Fruit fly (Drosophila melanogaster) S2 (cell line): ENCODE results near the gene msb1l.

ENCODE experiments used
- CG8478 ChIP-seq: fragments of >200 bp; optimal IDR thresholded peaks from 2 replicates; lab custom pipeline; 2018
- CTCF ChIP-seq, 2 experiments: fragments of >200 bp; optimal IDR thresholded peaks; 2 replicates each; lab custom pipeline; 2018

msb1l gene

DNA sequence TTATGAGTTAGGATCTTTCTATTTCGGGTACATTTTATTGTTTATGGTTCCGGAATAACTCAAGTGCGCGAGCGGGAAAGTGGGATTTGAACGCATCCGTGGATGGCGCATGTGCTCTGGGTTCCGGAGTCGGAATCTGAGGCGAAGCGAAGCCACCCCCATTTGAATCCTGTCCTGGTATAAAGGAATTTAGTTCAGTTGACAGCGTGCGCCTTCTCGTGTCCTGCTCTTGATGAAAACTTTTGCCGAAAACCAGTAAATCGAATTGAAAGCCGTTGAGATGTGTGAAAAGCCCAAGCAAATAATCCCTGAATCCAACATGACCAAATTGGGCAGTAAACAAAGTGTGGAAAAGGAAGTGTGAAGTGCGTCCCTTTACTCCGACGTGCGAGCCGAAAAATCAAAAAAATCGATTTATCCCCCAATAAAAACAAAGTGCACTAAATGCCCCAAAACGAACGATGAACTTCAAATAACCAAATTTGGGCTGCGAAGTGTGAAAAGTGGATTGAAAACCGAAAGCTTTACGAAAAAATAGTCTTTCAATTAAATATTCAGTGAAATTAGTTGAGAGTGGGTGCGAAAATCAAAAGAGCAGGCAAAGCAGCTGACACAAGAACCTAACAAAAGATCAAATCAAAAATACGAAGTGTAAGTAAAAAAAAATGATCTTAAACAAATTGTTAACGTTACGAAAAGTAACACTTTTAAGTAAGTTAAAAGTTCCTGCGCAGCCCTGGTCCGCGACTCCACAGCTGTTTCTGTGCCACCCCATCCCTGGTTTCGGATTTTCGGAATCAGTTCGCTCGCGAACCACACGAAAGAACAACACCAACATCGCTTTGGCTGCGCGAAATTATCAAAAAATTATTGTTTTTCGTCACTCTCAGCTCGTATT, 9.2 kb downstream of the msb1l start, which contains the start of gene Lar:
Gene Lar (plus strand): TSS at position 188 of the 898 bp plus-strand sequence.
- TF ChIP-seq CTCF (optimal IDR thresholded peaks at IDR 0.05; lab: Kevin White, UChicago), result peak; percentile 7 to 28
- TF ChIP-seq CG8478 (lab: Kevin White, UChicago), result no peak

DNA sequence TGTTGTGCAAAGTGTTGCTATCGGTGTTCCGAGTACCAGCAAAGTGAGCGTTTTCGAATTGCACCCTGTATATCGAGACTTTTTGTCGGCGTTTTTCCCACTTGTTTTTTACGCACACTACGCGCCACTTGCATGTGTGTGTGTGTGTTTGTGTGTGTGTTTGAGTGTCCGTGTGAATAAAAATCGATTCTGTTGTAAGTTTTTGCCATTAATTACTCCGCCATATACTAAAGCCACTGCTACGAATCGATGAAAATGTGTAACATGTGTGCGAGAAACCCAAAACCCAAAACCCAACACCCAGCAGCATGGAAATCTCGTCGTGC, 9.8 kb downstream of the msb1l start:
- TF ChIP-seq CG8478 (lab: Kevin White, UChicago) (no peak), CTCF (optimal IDR thresholded peaks at IDR 0.05; lab: Kevin White, UChicago) (no peak)

DNA sequence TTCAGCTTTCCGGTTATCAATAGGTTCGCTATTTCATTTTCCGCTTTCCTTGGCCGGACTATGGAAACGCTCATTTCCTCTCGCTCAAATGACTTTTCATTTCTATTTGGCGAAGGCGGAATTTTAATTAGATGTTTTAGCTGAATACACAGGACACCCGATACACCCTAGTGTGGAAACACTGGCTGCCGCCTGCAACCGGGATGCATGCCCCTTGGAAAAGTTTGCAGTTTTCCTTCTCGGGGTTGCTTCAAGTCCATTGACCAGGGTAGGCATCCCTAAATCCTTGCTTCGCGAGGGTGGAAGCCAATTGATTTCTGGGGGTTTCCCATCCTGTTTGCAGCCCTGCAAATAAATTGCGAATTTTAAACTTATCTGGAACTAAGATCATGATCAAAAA, 11.4 kb downstream of the msb1l start:
- TF ChIP-seq CG8478 (lab: Kevin White, UChicago) (no peak), CTCF (optimal IDR thresholded peaks at IDR 0.05; lab: Kevin White, UChicago) (no peak)

DNA sequence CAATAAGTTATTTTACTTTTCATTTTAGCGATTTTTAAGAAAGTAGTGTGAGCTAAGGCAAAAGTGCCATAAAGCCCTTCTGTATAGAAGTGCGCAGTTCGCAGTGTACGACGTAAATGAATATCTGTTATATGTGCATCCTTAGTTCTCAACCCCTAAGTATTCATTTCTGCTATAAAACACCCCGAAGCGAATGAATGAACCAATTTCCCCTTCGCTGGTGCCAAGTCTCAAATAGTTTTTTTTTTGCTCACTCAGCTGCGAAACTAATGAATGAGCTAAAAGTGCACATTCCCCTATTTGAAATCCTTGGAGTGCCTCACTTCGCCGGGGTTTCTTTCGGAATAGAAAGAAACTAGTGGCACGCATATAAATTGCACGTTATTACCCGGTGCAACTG, 13.1 kb downstream of the msb1l start:
- TF ChIP-seq CTCF (optimal IDR thresholded peaks at IDR 0.05; lab: Kevin White, UChicago) (peak in 1 of 2 experiments; percentile 25), CG8478 (lab: Kevin White, UChicago) (no peak)

DNA sequence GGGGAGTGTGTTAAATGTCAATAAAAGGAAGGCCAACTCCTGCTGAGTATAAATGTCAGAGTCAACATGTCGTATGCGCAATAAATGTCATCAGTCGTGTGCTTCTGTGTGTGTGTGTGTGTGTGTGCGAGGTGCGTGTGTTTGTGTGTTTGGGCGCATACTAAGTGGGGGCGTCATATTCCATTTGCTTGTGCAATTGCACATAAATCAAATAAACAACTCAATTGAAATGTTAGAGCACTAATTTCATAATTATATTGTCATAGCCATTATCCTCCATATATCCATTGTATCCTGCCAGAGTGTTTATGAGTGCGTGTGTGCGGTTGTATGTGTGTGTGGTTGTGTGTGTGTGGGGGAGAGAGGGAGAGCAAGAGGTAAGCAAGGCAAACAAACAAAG, 16.6 kb downstream of the msb1l start:
- TF ChIP-seq CG8478 (lab: Kevin White, UChicago) (no peak), CTCF (optimal IDR thresholded peaks at IDR 0.05; lab: Kevin White, UChicago) (no peak)

DNA sequence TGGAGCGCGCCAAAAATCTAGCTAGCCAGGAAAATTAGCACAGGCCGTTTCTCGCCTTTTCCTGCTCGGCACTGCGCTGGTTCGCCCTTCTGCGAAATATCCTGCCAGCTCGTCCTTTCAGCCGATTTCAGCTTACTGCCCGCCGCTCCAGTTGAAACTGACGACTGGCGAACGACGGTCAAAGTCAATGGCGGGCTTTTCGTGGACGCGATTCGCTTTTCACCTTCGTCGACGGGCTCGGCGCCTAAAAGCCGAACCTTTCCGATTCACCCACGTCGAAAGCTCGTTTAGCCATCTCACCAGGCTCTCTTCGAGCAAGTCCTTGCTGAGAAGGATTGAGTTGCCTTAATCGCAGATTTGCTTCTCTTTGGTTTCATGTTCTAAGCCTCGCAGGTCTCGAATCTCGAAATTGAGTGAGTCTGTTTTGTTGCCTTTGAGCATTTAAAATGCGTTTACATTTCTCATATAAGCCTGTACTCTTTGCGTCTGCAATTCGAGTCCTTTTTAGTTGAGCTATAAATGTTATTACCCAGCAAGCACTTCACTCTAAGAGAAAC, 27.9 kb downstream of the msb1l start:
- TF ChIP-seq CG8478 (lab: Kevin White, UChicago), result no peak
- no peak for TF ChIP-seq CTCF (optimal IDR thresholded peaks at IDR 0.05; lab: Kevin White, UChicago)

DNA sequence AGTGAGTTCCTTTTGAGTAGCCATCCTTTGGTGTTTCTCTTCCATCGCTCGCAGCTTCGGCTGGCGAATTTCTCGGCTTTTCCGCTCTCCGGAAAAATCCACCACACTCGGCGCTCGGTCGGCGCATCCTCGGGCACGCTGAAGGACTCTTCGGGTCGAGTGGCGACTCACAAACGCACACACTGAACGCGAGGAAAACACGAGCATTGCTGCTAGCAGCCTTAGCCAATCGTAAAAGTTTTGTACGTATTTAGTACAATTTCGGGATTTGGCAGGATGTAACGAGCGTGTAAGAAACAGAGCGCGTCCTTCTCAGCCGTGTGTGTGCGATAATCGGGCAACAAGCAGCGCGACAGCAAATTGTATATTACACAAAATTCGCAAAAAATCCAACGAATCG, 28.8 kb downstream of the msb1l start, which contains the start of gene CG46244:
Gene CG46244 (plus strand): TSS at position 252 of the 400 bp plus-strand sequence.
- no peak for TF ChIP-seq CG8478 (lab: Kevin White, UChicago)
- TF ChIP-seq CTCF (optimal IDR thresholded peaks at IDR 0.05; lab: Kevin White, UChicago), result no peak

DNA sequence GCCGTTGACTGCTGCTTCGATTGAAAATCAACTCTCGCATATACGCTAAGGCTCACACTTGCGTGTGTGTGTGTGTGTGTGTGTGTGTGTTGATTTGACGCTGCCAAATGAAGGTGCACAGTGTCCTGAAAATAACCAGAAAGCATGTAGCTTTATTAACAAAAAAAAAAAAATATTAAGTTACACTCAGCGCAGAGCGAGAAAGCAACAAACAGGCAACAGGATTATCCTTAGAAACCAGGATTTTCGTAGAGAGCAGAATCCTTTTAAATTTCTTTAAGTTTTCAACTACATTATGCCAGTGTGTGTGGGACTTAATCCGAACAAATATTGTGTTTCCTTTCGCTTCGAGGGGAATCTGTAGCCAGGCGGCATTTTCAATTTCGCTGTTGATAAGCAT, 50.5 kb downstream of the msb1l start:
- TF ChIP-seq CG8478 (lab: Kevin White, UChicago) (no peak), CTCF (optimal IDR thresholded peaks at IDR 0.05; lab: Kevin White, UChicago) (no peak)
